Worm (Caenorhabditis elegans) whole organism, L1 larva: Measurements from ENCODE around the gene his-24.

Source experiments
- elt-2 ChIP-seq: sonication (generic microtip); optimal IDR thresholded peaks from 2 replicates; lab custom pipeline; 2016; ENCODE audit warnings: missing genetic modification characterization, mild to moderate bottlenecking, inconsistent platforms, missing compliant biosample characterization, missing genetic modification reagents
- lin-35 ChIP-seq, 2 experiments: fragments of 150-350 bp; optimal IDR thresholded peaks; 2 replicates each; lab custom pipeline; 2014; ENCODE audit warnings: missing biosample characterization in 2 of 2, missing genetic modification characterization in 2 of 2, missing genetic modification reagents in 2 of 2
- nhr-90 ChIP-seq: sonication (generic microtip); optimal IDR thresholded peaks from 2 replicates; lab custom pipeline; 2016; ENCODE audit warnings: mild to moderate bottlenecking, missing genetic modification characterization, missing compliant biosample characterization; ENCODE audit not compliant: poor library complexity
- zag-1 ChIP-seq: fragments of 150-350 bp; optimal IDR thresholded peaks from 2 replicates; lab custom pipeline; 2014; ENCODE audit warnings: missing biosample characterization, missing genetic modification characterization

ce11 chrX:14535913-14536312, 46.0 kb downstream of the his-24 start:
- TF ChIP-seq elt-2 (tag; lab: Kevin White, UChicago) (peak; percentile 37), nhr-90 (no peak), lin-35 (GFP tag; optimal IDR thresholded peaks at IDR 0.05; lab: Kevin White, UChicago) (no peak), zag-1 (tag; lab: Kevin White, UChicago) (no peak)
